Worm (Caenorhabditis elegans) whole organism, mixed stage, embryonic: Measurements from ENCODE around the gene wago-4.

Experiments
- ceh-39 ChIP-seq: fragments of 150-350 bp; optimal IDR thresholded peaks from 2 replicates; lab custom pipeline; 2014; ENCODE audit warnings: missing biosample characterization, missing genetic modification characterization
- elt-3 ChIP-seq: fragments of 150-350 bp; optimal IDR thresholded peaks from 2 replicates; lab custom pipeline; 2014; ENCODE audit warnings: missing biosample characterization, missing genetic modification characterization
- lin-13 ChIP-seq: fragments of 150-350 bp; optimal IDR thresholded peaks from 2 replicates; lab custom pipeline; 2014; ENCODE audit warnings: missing biosample characterization, missing genetic modification characterization
- mab-5 ChIP-seq: fragments of 150-350 bp; optimal IDR thresholded peaks from 2 replicates; lab custom pipeline; 2014; ENCODE audit warnings: missing biosample characterization, missing genetic modification characterization
- nhr-237 ChIP-seq: fragments of 150-350 bp; optimal IDR thresholded peaks from 2 replicates; lab custom pipeline; 2014; ENCODE audit warnings: missing biosample characterization, missing genetic modification characterization
- pha-4 ChIP-seq: fragments of 150-350 bp; optimal IDR thresholded peaks from 2 replicates; lab custom pipeline; 2018; ENCODE audit warnings: missing biosample characterization, missing genetic modification reagents, missing genetic modification characterization
- snpc-4 ChIP-seq: fragments of 150-350 bp; optimal IDR thresholded peaks from 2 replicates; lab custom pipeline; 2014; ENCODE audit warnings: missing biosample characterization, missing genetic modification characterization
- sptf-1 ChIP-seq: sonication (generic microtip); optimal IDR thresholded peaks from 2 replicates; lab custom pipeline; 2017; ENCODE audit warnings: mild to moderate bottlenecking, missing genetic modification characterization, moderate library complexity, missing compliant biosample characterization
- tbx-8 ChIP-seq: fragments of 200-800 bp; sonication (Bioruptor generic); optimal IDR thresholded peaks from 2 replicates; lab custom pipeline; 2018; ENCODE audit warnings: mild to moderate bottlenecking, missing genetic modification characterization, moderate library complexity, missing compliant biosample characterization
- unc-39 ChIP-seq: fragments of 150-350 bp; optimal IDR thresholded peaks from 2 replicates; lab custom pipeline; 2014; ENCODE audit warnings: missing biosample characterization, missing genetic modification characterization
- unc-62 ChIP-seq: fragments of 150-350 bp; optimal IDR thresholded peaks from 2 replicates; lab custom pipeline; 2014; ENCODE audit warnings: missing biosample characterization, missing genetic modification reagents, missing genetic modification characterization

DNA sequence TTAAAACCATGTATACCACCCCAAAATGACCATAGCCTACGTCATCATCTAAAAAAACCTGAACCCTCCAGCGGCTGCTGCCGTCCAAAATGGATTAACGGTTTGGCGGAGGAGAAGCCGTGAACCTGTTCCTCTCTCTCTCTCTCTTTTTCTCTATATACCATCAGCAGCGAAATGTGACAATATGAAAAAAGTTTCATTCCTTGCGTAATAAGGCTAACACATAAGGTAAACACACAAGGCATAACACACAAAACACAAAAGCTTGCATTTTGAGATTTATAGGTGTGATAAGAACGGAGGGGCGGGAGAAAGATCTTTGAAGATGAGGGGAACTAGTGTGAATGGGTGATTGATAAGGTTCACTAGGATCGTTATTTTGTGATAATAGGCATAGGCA lies 41.9 kb downstream of the wago-4 start:
- TF ChIP-seq elt-3 (no peak), pha-4 (tag; lab: Kevin White, UChicago) (no peak), sptf-1 (tag; lab: Kevin White, UChicago) (no peak), unc-39 (tag; lab: Kevin White, UChicago) (no peak), lin-13 (tag; lab: Kevin White, UChicago) (no peak), nhr-237 (no peak), tbx-8 (GFP tag; lab: Kevin White, UChicago) (no peak), snpc-4 (tag; lab: Kevin White, UChicago) (no peak), ceh-39 (no peak), unc-62 (GFP tag; lab: Kevin White, UChicago) (no peak), mab-5 (no peak)
